Worm (Caenorhabditis elegans): ENCODE data around the gene pgp-4.

pgp-4 gene

ce11 chrX:11377370-11377769, 19.8 kb downstream of the pgp-4 start, which contains the start of gene tni-1:
Gene tni-1 (minus strand): TSS chrX:11377470.
- TF ChIP-seq mbf-1 (tag; optimal IDR thresholded peaks at IDR 0.05) (no peak), nhr-25 (tag; optimal IDR thresholded peaks at IDR 0.05) (no peak), nhr-77 (tag; optimal IDR thresholded peaks at IDR 0.05) (no peak), ztf-11 (tag; optimal IDR thresholded peaks at IDR 0.05) (no peak), nhr-237 (tag; optimal IDR thresholded peaks at IDR 0.05) (no peak), C34F6.9 (tag; optimal IDR thresholded peaks at IDR 0.05) (no peak), nhr-129 (tag; optimal IDR thresholded peaks at IDR 0.05) (no peak), sma-9 (GFP tag; optimal IDR thresholded peaks at IDR 0.05) (no peak), sma-9 (tag; optimal IDR thresholded peaks at IDR 0.05) (no peak), unc-62 (GFP tag; optimal IDR thresholded peaks at IDR 0.05) (no peak)

ce11 chrX:11379135-11379781, 21.6 kb downstream of the pgp-4 start:
- TF ChIP-seq sem-4 (tag; optimal IDR thresholded peaks at IDR 0.05) (peak; percentile 4), mbf-1 (tag; optimal IDR thresholded peaks at IDR 0.05) (no peak), ztf-1 (GFP tag; conservative IDR thresholded peaks at IDR 0.05) (no peak), lsy-2 (tag; optimal IDR thresholded peaks at IDR 0.05) (peak in 1 of 2 experiments; percentile 3), nhr-129 (tag; optimal IDR thresholded peaks at IDR 0.05) (peak; percentile 57), nhr-11 (tag; optimal IDR thresholded peaks at IDR 0.05) (no peak), F13H6.1 (tag; optimal IDR thresholded peaks at IDR 0.05) (peak; percentile 89), sma-9 (GFP tag; optimal IDR thresholded peaks at IDR 0.05) (peak; percentile 60), sma-9 (tag; optimal IDR thresholded peaks at IDR 0.05) (no peak)

ce11 chrX:11383359-11383758, 25.7 kb downstream of the pgp-4 start:
- TF ChIP-seq C34F6.9 (tag; optimal IDR thresholded peaks at IDR 0.05) (peak; percentile 39), ztf-1 (GFP tag; conservative IDR thresholded peaks at IDR 0.05) (no peak), sma-9 (GFP tag; optimal IDR thresholded peaks at IDR 0.05) (peak; percentile 2), sma-9 (tag; optimal IDR thresholded peaks at IDR 0.05) (no peak)

- TF ChIP-seq skn-1 (tag; optimal IDR thresholded peaks at IDR 0.05) = no peak
- no peak for TF ChIP-seq egl-27 (tag; optimal IDR thresholded peaks at IDR 0.05)
- no peak for TF ChIP-seq mbf-1 (tag; optimal IDR thresholded peaks at IDR 0.05)
- TF ChIP-seq nhr-12 (tag; optimal IDR thresholded peaks at IDR 0.05) = no peak
- TF ChIP-seq nhr-129 (tag; optimal IDR thresholded peaks at IDR 0.05) = no peak
- no peak for TF ChIP-seq sma-3 (GFP tag; optimal IDR thresholded peaks at IDR 0.05)
- TF ChIP-seq lin-13 (GFP tag; optimal IDR thresholded peaks at IDR 0.05) = no peak
- no peak for TF ChIP-seq snpc-4 (tag; optimal IDR thresholded peaks at IDR 0.05)
- TF ChIP-seq elt-1 (tag; optimal IDR thresholded peaks at IDR 0.05) = no peak
- TF ChIP-seq blmp-1 (tag; optimal IDR thresholded peaks at IDR 0.05; ENCODE audit: insufficient read depth) = no peak
- no peak for TF ChIP-seq ZK546.5 (tag; optimal IDR thresholded peaks at IDR 0.05)
- no peak for TF ChIP-seq crh-2 (tag; optimal IDR thresholded peaks at IDR 0.05)
- TF ChIP-seq nhr-10 (tag; optimal IDR thresholded peaks at IDR 0.05) = no peak
- TF ChIP-seq nhr-77 (tag; optimal IDR thresholded peaks at IDR 0.05) = no peak
- no peak for TF ChIP-seq ztf-1 (GFP tag; conservative IDR thresholded peaks at IDR 0.05)
- no peak for TF ChIP-seq nhr-21 (tag; optimal IDR thresholded peaks at IDR 0.05)
- no peak for TF ChIP-seq ceh-82 (tag; optimal IDR thresholded peaks at IDR 0.05)
- TF ChIP-seq nhr-237 (tag; optimal IDR thresholded peaks at IDR 0.05) = no peak
- no peak for TF ChIP-seq fos-1 (tag; optimal IDR thresholded peaks at IDR 0.05)
- TF ChIP-seq zag-1 (tag; optimal IDR thresholded peaks at IDR 0.05) = no peak
Measured at ce11 chrX:11384534-11385441, 27.2 kb downstream of the pgp-4 start, which contains the start of the genes F08B12.11 and prmn-1. Gene F08B12.11 (plus strand): TSS chrX:11385054. Gene prmn-1 (plus strand): TSS chrX:11385084.

- TF ChIP-seq skn-1 (tag; optimal IDR thresholded peaks at IDR 0.05) (no peak), nhr-25 (tag; optimal IDR thresholded peaks at IDR 0.05) (peak; percentile 39)
Measured at ce11 chrX:11385916-11386315, 28.3 kb downstream of the pgp-4 start.
